In the genomic region with DNA sequence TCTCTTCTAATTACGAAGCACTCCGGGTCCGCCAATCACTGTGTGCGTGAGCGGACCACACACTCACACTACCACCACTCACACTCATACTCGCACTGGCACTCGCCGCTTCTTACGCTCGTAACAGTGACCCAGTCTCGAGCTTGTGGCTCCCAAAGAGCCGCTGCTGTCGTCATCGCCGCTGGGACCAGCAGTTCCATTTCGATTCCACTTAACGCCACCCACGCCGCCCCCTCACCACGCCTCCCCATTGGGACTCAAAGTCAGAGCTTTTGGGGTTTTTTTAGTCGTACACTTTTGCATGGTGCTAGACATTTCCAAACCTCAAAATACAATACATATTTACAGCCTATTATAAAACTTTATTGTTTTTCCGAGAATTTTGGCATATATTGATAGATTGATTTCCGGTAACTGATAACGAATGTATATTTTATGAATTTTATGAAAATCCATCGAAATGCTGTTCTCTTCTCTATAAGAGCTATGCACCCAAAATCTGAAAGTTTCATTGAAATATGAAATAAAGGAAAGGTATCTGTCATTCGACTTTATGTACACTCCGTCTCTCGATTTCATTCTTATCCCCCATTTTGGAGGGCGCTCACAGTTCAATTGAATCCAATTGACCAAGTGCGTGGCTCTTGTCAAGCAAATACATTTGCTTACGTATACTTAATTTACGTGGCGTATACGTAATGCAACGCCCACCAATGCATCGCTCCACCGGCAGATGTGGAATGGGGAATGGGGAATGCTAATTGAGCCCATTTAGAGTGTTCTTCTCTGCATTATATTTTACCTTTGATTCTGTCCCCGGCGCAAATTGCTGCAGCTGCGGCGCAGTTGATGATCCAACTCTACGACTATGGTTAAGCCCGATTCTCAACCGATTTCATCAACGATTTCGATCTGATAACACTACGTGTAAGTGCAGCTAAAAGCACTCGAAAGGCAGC, we compare ENCODE assay signal across 1 fruit fly cellular context.
TF ChIP-seq lines count a peak whose summit lies in the region.

CG42331 (plus strand) TSS at position 909 of the 959 bp plus-strand sequence.

TF ChIP-seq in whole organism, embryonic, 481 proteins besides CTCF, POLR2A, EP300 and RAD21 (continued from another document):
- TF ChIP-seq CG15479 (GFP tag; optimal IDR thresholded peaks at IDR 0.05; lab: Kevin White, UChicago) (no peak), kah (GFP tag; optimal IDR thresholded peaks at IDR 0.05; lab: Kevin White, UChicago) (no peak), Bgb (GFP tag; IDR thresholded peaks at IDR 0.05; lab: Robert Waterston, UW; ENCODE audit: partially characterized antibody) (no peak), lola (GFP tag; optimal IDR thresholded peaks at IDR 0.05; lab: Kevin White, UChicago) (no peak), Dad (GFP tag; optimal IDR thresholded peaks at IDR 0.05; lab: Kevin White, UChicago) (peak; percentile 31), trh (GFP tag; optimal IDR thresholded peaks at IDR 0.05; lab: Kevin White, UChicago) (no peak), CG6689 (GFP tag; IDR thresholded peaks at IDR 0.05; lab: Robert Waterston, UW) (peak; percentile 57; the same call in 1 of the 2 replicates), CG13287 (GFP tag; IDR thresholded peaks at IDR 0.05; lab: Robert Waterston, UW; ENCODE audit: partially characterized antibody) (no peak), odd (GFP tag; optimal IDR thresholded peaks at IDR 0.05; lab: Kevin White, UChicago) (peak; percentile 24), CG7745 (tag; optimal IDR thresholded peaks at IDR 0.05; lab: Kevin White, UChicago) (no peak), ash1 (GFP tag; optimal IDR thresholded peaks at IDR 0.05; lab: Kevin White, UChicago) (no peak), CG6854 (GFP tag; optimal IDR thresholded peaks at IDR 0.05; lab: Kevin White, UChicago) (no peak), C15 (GFP tag; IDR thresholded peaks at IDR 0.05; lab: Robert Waterston, UW) (no peak), knrl (GFP tag; IDR thresholded peaks at IDR 0.05; lab: Robert Waterston, UW; ENCODE audit: partially characterized antibody) (no peak), lov (optimal IDR thresholded peaks at IDR 0.05; lab: Kevin White, UChicago) (no peak), lov (GFP tag; IDR thresholded peaks at IDR 0.05; lab: Robert Waterston, UW) (no peak), Dip2 (GFP tag; IDR thresholded peaks at IDR 0.05; lab: Robert Waterston, UW) (no peak), cwo (GFP tag; optimal IDR thresholded peaks at IDR 0.05; lab: Kevin White, UChicago) (peak; percentile 60), Nf-YA (GFP tag; IDR thresholded peaks at IDR 0.05; lab: Robert Waterston, UW) (no peak), psq (GFP tag; optimal IDR thresholded peaks at IDR 0.05; lab: Kevin White, UChicago) (peak; percentile 6), Dref (GFP tag; IDR thresholded peaks at IDR 0.05; lab: Robert Waterston, UW) (no peak), pan (optimal IDR thresholded peaks at IDR 0.05; lab: Kevin White, UChicago) (no peak), pan (GFP tag; optimal IDR thresholded peaks at IDR 0.05 in 1 of 2, IDR thresholded peaks at IDR 0.05 in 1 of 2) (peak in 1 of 2 experiments; percentile 43), bowl (GFP tag; IDR thresholded peaks at IDR 0.05; lab: Robert Waterston, UW) (no peak), inv (GFP tag; IDR thresholded peaks at IDR 0.05; lab: Robert Waterston, UW; ENCODE audit: partially characterized antibody) (no peak), tio (GFP tag; optimal IDR thresholded peaks at IDR 0.05; lab: Kevin White, UChicago) (peak; percentile 45), CG11695 (GFP tag; IDR thresholded peaks at IDR 0.05; lab: Robert Waterston, UW) (peak; percentile 62; the same call in 2 of the 3 replicates), sug (tag; optimal IDR thresholded peaks at IDR 0.05; lab: Kevin White, UChicago) (peak; percentile 92), bigmax (GFP tag; optimal IDR thresholded peaks at IDR 0.05; lab: Kevin White, UChicago) (no peak), CG7372 (GFP tag; IDR thresholded peaks at IDR 0.05; lab: Robert Waterston, UW) (peak; percentile 30), toy (GFP tag; IDR thresholded peaks at IDR 0.05; lab: Robert Waterston, UW) (no peak), fu2 (GFP tag; optimal IDR thresholded peaks at IDR 0.05; lab: Kevin White, UChicago) (peak; percentile 39), dati (GFP tag; IDR thresholded peaks at IDR 0.05; lab: Robert Waterston, UW) (no peak), CG14710 (tag; optimal IDR thresholded peaks at IDR 0.05; lab: Kevin White, UChicago) (peak; percentile 15), Ravus (GFP tag; IDR thresholded peaks at IDR 0.05; lab: Robert Waterston, UW) (no peak; the same call in 1 of the 2 replicates), CG13123 (GFP tag; optimal IDR thresholded peaks at IDR 0.05; lab: Kevin White, UChicago) (no peak), slp2 (GFP tag; optimal IDR thresholded peaks at IDR 0.05; lab: Kevin White, UChicago) (peak; percentile 52), CG10462 (GFP tag; optimal IDR thresholded peaks at IDR 0.05; lab: Kevin White, UChicago) (peak; percentile 3), slou (GFP tag; optimal IDR thresholded peaks at IDR 0.05; lab: Kevin White, UChicago) (no peak), kni (GFP tag; optimal IDR thresholded peaks at IDR 0.05; lab: Kevin White, UChicago) (peak; percentile 66), Dbx (GFP tag; IDR thresholded peaks at IDR 0.05; lab: Robert Waterston, UW) (0 out of 3 replicates have a peak, but pooled peaks have one; percentile 20), CG12942 (GFP tag; optimal IDR thresholded peaks at IDR 0.05; lab: Kevin White, UChicago) (no peak), CG12104 (GFP tag; optimal IDR thresholded peaks at IDR 0.05; lab: Kevin White, UChicago) (peak; percentile 50), danr (GFP tag; IDR thresholded peaks at IDR 0.05; lab: Robert Waterston, UW) (no peak), CG33557 (GFP tag; optimal IDR thresholded peaks at IDR 0.05; lab: Kevin White, UChicago) (no peak), CG10431 (GFP tag; optimal IDR thresholded peaks at IDR 0.05; lab: Kevin White, UChicago) (no peak), nom (GFP tag; optimal IDR thresholded peaks at IDR 0.05; lab: Kevin White, UChicago) (no peak), ara (GFP tag; IDR thresholded peaks at IDR 0.05; lab: Robert Waterston, UW) (no peak), CG17612 (GFP tag; IDR thresholded peaks at IDR 0.05; lab: Robert Waterston, UW) (no peak), Ptx1 (GFP tag; IDR thresholded peaks at IDR 0.05; lab: Robert Waterston, UW) (peak; percentile 65), zfh1 (GFP tag; IDR thresholded peaks at IDR 0.05; lab: Robert Waterston, UW) (0 out of 3 replicates have a peak, but pooled peaks have one; percentile 30), gsb-n (tag; optimal IDR thresholded peaks at IDR 0.05; lab: Kevin White, UChicago) (peak; percentile 54), bcd (GFP tag; optimal IDR thresholded peaks at IDR 0.05; lab: Kevin White, UChicago) (peak; percentile 38), lbe (GFP tag; optimal IDR thresholded peaks at IDR 0.05; lab: Kevin White, UChicago) (no peak), CG13775 (GFP tag; optimal IDR thresholded peaks at IDR 0.05; lab: Kevin White, UChicago) (peak; percentile 4), HmgZ (tag; optimal IDR thresholded peaks at IDR 0.05; lab: Kevin White, UChicago) (peak; percentile 54), CG16863 (GFP tag; optimal IDR thresholded peaks at IDR 0.05; lab: Kevin White, UChicago) (peak; percentile 6), Nf-YB (GFP tag; optimal IDR thresholded peaks at IDR 0.05; lab: Kevin White, UChicago) (peak; percentile 29), D19B (GFP tag; optimal IDR thresholded peaks at IDR 0.05; lab: Kevin White, UChicago) (peak; percentile 61), otp (GFP tag; IDR thresholded peaks at IDR 0.05; lab: Robert Waterston, UW) (no peak), Bteb2 (GFP tag; optimal IDR thresholded peaks at IDR 0.05; lab: Kevin White, UChicago) (peak; percentile 51), Opbp (GFP tag; IDR thresholded peaks at IDR 0.05; lab: Robert Waterston, UW; ENCODE audit: partially characterized antibody) (no peak), fd96Cb (tag; optimal IDR thresholded peaks at IDR 0.05; lab: Kevin White, UChicago) (peak; percentile 66), CG2202 (tag; optimal IDR thresholded peaks at IDR 0.05; lab: Kevin White, UChicago) (no peak), CG18599 (GFP tag; optimal IDR thresholded peaks at IDR 0.05; lab: Kevin White, UChicago) (peak; percentile 68), CG18476 (GFP tag; optimal IDR thresholded peaks at IDR 0.05; lab: Kevin White, UChicago) (no peak), CG16779 (GFP tag; IDR thresholded peaks at IDR 0.05; lab: Robert Waterston, UW) (no peak), CG4617 (GFP tag; optimal IDR thresholded peaks at IDR 0.05; lab: Kevin White, UChicago; ENCODE audit: borderline replicate concordance) (no peak), sc (optimal IDR thresholded peaks at IDR 0.05; lab: Kevin White, UChicago) (no peak), sc (GFP tag; optimal IDR thresholded peaks at IDR 0.05; lab: Kevin White, UChicago) (peak; percentile 8), tgo (GFP tag; IDR thresholded peaks at IDR 0.05; lab: Robert Waterston, UW) (no peak; the same call in 2 of the 3 replicates), lab (GFP tag; optimal IDR thresholded peaks at IDR 0.05; lab: Kevin White, UChicago) (peak; percentile 78), Atf3 (GFP tag; optimal IDR thresholded peaks at IDR 0.05; lab: Kevin White, UChicago) (no peak)
